Fruit fly (Drosophila melanogaster): Measurements from ENCODE around the gene cdi.

DNA sequence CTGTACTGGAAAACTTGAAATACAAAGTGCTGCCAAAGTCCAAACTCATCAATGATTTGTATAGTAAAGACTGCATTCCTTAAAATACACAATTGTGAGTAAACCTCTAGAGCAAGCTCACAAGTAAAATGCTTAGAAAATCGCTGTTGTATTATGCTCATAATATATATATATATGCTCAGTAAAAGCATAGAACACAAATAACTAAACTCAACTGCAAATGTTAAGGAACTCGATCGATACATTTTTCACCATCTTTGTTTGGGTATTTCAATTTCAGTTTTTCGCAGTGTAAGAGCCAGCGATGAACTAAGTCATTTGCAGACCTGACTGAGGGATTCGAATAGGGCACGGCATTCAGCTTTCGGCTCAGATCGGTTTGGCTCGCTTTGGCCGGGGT is 14.9 kb downstream of the cdi start:
- TF ChIP-seq Sin3A (optimal IDR thresholded peaks at IDR 0.05), result no peak
- no peak for TF ChIP-seq ttk (optimal IDR thresholded peaks at IDR 0.05)
- TF ChIP-seq h (optimal IDR thresholded peaks at IDR 0.05), result no peak
- TF ChIP-seq psq (optimal IDR thresholded peaks at IDR 0.05), result no peak
- TF ChIP-seq Myc (optimal IDR thresholded peaks at IDR 0.05), result no peak

All from Kc167 (cell line).